Fruit fly (Drosophila melanogaster) whole organism, prepupa: ENCODE results near the gene Usp2.

Experiments used
- Blimp-1 ChIP-seq: fragments of 200-800 bp; sonication (Bioruptor generic); optimal IDR thresholded peaks from 3 replicates; lab custom pipeline; 2017; ENCODE audit warnings: missing biosample characterization, missing genetic modification characterization, mild to moderate bottlenecking, moderate library complexity, missing genetic modification reagents
- CG10631 ChIP-seq: fragments of 200-800 bp; sonication (Bioruptor generic); optimal IDR thresholded peaks from 2 replicates; lab custom pipeline; 2016; ENCODE audit warnings: missing biosample characterization, missing genetic modification characterization
- CG11762 ChIP-seq: fragments of 200-800 bp; sonication (Bioruptor generic); optimal IDR thresholded peaks from 3 replicates; lab custom pipeline; 2016; ENCODE audit warnings: missing biosample characterization, missing genetic modification characterization; ENCODE audit not compliant: insufficient read depth
- CG11902 ChIP-seq: fragments of 200-800 bp; sonication (Bioruptor generic); optimal IDR thresholded peaks from 3 replicates; lab custom pipeline; 2016; ENCODE audit warnings: missing biosample characterization, missing genetic modification characterization
- CG15336 ChIP-seq: fragments of 200-800 bp; sonication (Bioruptor generic); IDR thresholded peaks from 2 replicates; pipeline ENCODE4 v1.3.6; 2022; ENCODE audit warnings: missing biosample characterization, missing genetic modification characterization
- CG3032 ChIP-seq: fragments of 200-800 bp; optimal IDR thresholded peaks from 2 replicates; lab custom pipeline; 2019; ENCODE audit warnings: missing biosample characterization, mild to moderate bottlenecking, missing genetic modification characterization, moderate library complexity
- CG32006 ChIP-seq: fragments of 200-800 bp; sonication (Bioruptor generic); optimal IDR thresholded peaks from 3 replicates; lab custom pipeline; 2017; ENCODE audit warnings: missing biosample characterization, mild to moderate bottlenecking, missing genetic modification characterization
- CG34406 ChIP-seq: fragments of 200-800 bp; sonication (Bioruptor generic); optimal IDR thresholded peaks from 3 replicates; lab custom pipeline; 2016; ENCODE audit warnings: missing biosample characterization, missing genetic modification characterization
- CG6276 ChIP-seq: fragments of 200-800 bp; sonication (Bioruptor generic); optimal IDR thresholded peaks from 2 replicates; lab custom pipeline; 2017; ENCODE audit warnings: missing biosample characterization, mild to moderate bottlenecking, missing genetic modification characterization
- CG6808 ChIP-seq: fragments of 200-800 bp; sonication (Bioruptor generic); optimal IDR thresholded peaks from 3 replicates; lab custom pipeline; 2017; ENCODE audit warnings: missing biosample characterization, missing genetic modification characterization, mild to moderate bottlenecking, moderate library complexity, missing genetic modification reagents
- CG8319 ChIP-seq: fragments of 200-800 bp; sonication (Bioruptor generic); optimal IDR thresholded peaks from 3 replicates; lab custom pipeline; 2016; ENCODE audit warnings: missing biosample characterization, missing genetic modification characterization
- CG9139 ChIP-seq: fragments of 200-800 bp; sonication (Bioruptor generic); optimal IDR thresholded peaks from 3 replicates; lab custom pipeline; 2017; ENCODE audit warnings: missing biosample characterization, mild to moderate bottlenecking, missing genetic modification characterization
- Eip75B ChIP-seq: fragments of 200-800 bp; sonication (Bioruptor generic); optimal IDR thresholded peaks from 3 replicates; lab custom pipeline; 2016; ENCODE audit warnings: missing biosample characterization, missing genetic modification characterization
- Eip78C ChIP-seq: fragments of 200-800 bp; sonication (Bioruptor generic); peaks from one replicate; lab custom pipeline; 2016; ENCODE audit warnings: missing biosample characterization, missing genetic modification characterization
- Eip93F ChIP-seq: fragments of 200-800 bp; sonication (Bioruptor generic); optimal IDR thresholded peaks from 2 replicates; lab custom pipeline; 2016; ENCODE audit warnings: missing biosample characterization, mild to moderate bottlenecking, missing genetic modification characterization
- Ets21C ChIP-seq: fragments of 200-800 bp; sonication (Bioruptor generic); optimal IDR thresholded peaks from 3 replicates; lab custom pipeline; 2016; ENCODE audit warnings: missing biosample characterization, missing genetic modification characterization
- Ets96B ChIP-seq: fragments of 200-800 bp; optimal IDR thresholded peaks from 2 replicates; lab custom pipeline; 2019; ENCODE audit warnings: missing biosample characterization, mild to moderate bottlenecking, missing genetic modification characterization, moderate library complexity
- Hr39 ChIP-seq: fragments of 200-800 bp; sonication (Bioruptor generic); optimal IDR thresholded peaks from 2 replicates; lab custom pipeline; 2016; ENCODE audit warnings: missing biosample characterization, missing genetic modification characterization
- Hr4 ChIP-seq: fragments of 200-800 bp; sonication (Bioruptor generic); optimal IDR thresholded peaks from 3 replicates; lab custom pipeline; 2016; ENCODE audit warnings: missing biosample characterization, missing genetic modification characterization
- Smox ChIP-seq: fragments of 200-800 bp; sonication (Bioruptor generic); optimal IDR thresholded peaks from 3 replicates; lab custom pipeline; 2016; ENCODE audit warnings: missing biosample characterization, missing genetic modification characterization
- Sox102F ChIP-seq: fragments of 200-800 bp; sonication (Bioruptor generic); optimal IDR thresholded peaks from 2 replicates; lab custom pipeline; 2016; ENCODE audit warnings: missing biosample characterization, mild to moderate bottlenecking, missing genetic modification characterization
- cyc ChIP-seq: fragments of 200-800 bp; sonication (Bioruptor generic); optimal IDR thresholded peaks from 3 replicates; lab custom pipeline; 2016; ENCODE audit warnings: missing biosample characterization, missing genetic modification characterization
- dac ChIP-seq: fragments of 200-800 bp; sonication (Bioruptor generic); optimal IDR thresholded peaks from 2 replicates; lab custom pipeline; 2017; ENCODE audit warnings: missing biosample characterization, mild to moderate bottlenecking, missing genetic modification characterization
- esn ChIP-seq: fragments of 200-800 bp; sonication (Bioruptor generic); optimal IDR thresholded peaks from 2 replicates; lab custom pipeline; 2016; ENCODE audit warnings: missing biosample characterization, mild to moderate bottlenecking, missing genetic modification characterization, moderate library complexity
- fd85E ChIP-seq: fragments of 200-800 bp; sonication (Bioruptor generic); optimal IDR thresholded peaks from 3 replicates; lab custom pipeline; 2016; ENCODE audit warnings: missing biosample characterization, missing genetic modification characterization
- fkh ChIP-seq: fragments of 200-800 bp; sonication (Bioruptor generic); optimal IDR thresholded peaks from 3 replicates; lab custom pipeline; 2017; ENCODE audit warnings: missing biosample characterization, mild to moderate bottlenecking, missing genetic modification characterization, moderate library complexity
- lz ChIP-seq: fragments of 200-800 bp; sonication (Bioruptor generic); optimal IDR thresholded peaks from 3 replicates; lab custom pipeline; 2016; ENCODE audit warnings: missing biosample characterization, missing genetic modification characterization
- net ChIP-seq: fragments of 200-800 bp; sonication (Bioruptor generic); optimal IDR thresholded peaks from 3 replicates; lab custom pipeline; 2016; ENCODE audit warnings: missing biosample characterization, missing genetic modification characterization
- spab ChIP-seq: fragments of 200-800 bp; sonication (Bioruptor generic); optimal IDR thresholded peaks from 2 replicates; lab custom pipeline; 2017; ENCODE audit warnings: missing biosample characterization, mild to moderate bottlenecking, missing genetic modification characterization, missing genetic modification reagents

Usp2 gene

DNA sequence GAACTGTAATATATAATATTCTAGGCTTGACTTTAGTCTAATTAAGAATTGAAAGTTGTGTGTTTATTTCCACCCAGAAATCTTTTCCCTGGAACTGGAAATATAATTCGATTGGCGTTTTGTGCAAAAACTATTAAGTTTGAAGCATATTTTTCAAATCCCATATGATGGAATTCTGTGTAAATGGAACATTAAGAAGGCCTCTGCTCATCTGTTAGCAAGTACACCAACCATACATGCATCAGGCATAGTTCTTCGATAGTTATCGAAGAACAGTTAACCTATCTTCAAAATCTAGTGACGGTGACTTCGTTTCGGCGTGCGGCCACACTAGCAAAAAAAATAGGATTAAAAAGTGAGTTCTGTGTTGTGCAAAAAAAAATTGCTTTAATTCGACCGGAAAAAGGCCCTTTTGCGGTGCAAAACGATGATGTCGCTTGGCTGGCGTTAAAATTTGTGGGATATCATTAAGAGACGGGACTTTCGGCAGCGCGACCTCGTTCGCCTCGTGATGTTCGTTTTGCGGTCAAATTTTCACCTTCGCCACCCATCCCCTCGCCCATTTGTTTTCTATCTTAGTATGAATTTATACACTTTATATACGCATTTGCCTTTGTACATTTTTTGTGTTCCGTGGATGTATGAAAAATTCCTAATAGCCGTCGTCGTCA lies at the start of gene Usp2 (continued):
- no peak for TF ChIP-seq fkh
- TF ChIP-seq Sox102F (GFP tag; lab: Kevin White, UChicago) = no peak
- no peak for TF ChIP-seq cyc
- no peak for TF ChIP-seq Eip93F (GFP tag; lab: Kevin White, UChicago)
- TF ChIP-seq esn = no peak
- no peak for TF ChIP-seq CG32006 (GFP tag; lab: Kevin White, UChicago)
- no peak for TF ChIP-seq CG11762 (GFP tag; lab: Kevin White, UChicago)
- peak; percentile 4 for TF ChIP-seq CG9139

DNA sequence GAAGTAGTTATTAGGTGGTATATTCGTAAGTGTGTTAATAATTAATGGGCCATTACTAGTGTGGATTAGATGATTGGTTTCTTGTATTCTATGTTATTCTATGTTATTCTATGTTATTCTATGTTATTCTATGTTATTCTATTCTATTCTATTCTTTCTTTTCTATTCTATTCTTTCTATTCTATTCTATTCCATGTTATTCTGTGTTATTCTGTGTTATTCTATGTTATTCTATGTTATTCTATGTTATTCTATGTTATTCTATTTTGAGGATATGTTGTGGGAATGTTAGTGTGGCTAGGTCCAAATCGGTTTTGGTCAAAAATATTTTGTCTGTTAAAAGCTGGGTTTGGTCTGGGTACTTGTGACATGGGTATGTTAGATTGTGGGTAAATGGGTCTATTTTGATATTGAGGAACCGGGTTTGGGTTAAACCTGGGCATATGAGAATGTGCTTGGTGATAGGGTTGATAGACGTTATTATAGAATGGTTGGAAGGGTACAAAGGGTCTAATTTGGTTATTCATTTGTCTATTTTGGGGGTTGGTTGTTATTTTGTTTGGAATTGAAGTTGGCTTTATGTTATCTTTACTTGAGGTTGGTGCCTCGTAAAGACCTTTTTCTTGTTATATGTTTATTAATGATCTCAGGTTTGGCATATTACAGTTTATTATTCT lies 22.5 kb upstream of the Usp2 start:
- peak; percentile 66 for TF ChIP-seq Sox102F (GFP tag; lab: Kevin White, UChicago)
- TF ChIP-seq Eip93F (GFP tag; lab: Kevin White, UChicago) = peak; percentile 44

DNA sequence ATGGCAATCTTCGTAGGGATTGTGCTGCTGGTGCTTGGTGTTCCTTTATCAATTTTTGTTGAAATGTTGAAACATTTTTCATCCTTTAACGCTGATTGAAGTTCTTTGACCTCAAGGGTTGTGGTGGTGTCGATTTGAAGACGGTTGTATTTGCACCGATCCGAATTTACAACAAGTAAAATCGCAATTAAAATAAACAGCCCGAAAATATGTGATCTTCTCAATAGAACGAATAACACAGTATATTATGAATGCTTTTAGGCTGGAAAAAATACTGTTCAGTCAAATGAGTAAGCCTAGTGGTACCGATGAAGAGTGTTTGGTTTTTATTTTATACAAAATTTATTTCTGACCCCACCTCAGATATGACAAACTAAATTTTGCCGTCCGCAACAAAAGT lies 12.6 kb upstream of the Usp2 start:
- TF ChIP-seq Eip78C (peak; percentile 38), fd85E (GFP tag; lab: Kevin White, UChicago) (no peak)

DNA sequence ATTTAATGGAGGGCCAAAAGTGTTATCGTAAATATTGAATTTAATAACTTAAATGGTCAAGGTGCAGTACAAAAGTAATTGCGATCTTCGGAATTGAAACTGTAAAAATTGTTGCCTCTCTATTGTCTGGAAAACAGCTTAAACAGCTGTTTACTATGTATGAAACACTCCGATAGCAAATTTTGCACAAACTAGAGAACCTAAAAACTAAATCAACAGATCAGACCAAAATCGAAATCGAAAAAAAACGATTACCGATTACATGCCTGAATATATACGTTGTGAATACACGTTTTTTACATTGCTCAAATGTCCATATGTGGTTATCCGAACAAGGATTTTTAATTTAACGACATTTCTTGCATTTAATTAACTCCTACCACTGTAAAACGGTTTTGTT lies 12.1 kb upstream of the Usp2 start:
- no peak for TF ChIP-seq dac (GFP tag; lab: Kevin White, UChicago)
- TF ChIP-seq CG9139 = no peak
- no peak for TF ChIP-seq CG3032
- no peak for TF ChIP-seq CG15336 (GFP tag; lab: Robert Waterston, UW)
- TF ChIP-seq CG8319 = no peak
- TF ChIP-seq Eip75B (GFP tag; lab: Kevin White, UChicago) = no peak
- TF ChIP-seq spab (GFP tag; lab: Kevin White, UChicago) = no peak
- no peak for TF ChIP-seq net (GFP tag; lab: Kevin White, UChicago)
- TF ChIP-seq Hr4 (GFP tag; lab: Kevin White, UChicago) = no peak
- TF ChIP-seq CG11902 (GFP tag; lab: Kevin White, UChicago) = no peak
- TF ChIP-seq Ets21C (GFP tag; lab: Kevin White, UChicago) = no peak
- no peak for TF ChIP-seq CG6276 (GFP tag; lab: Kevin White, UChicago)
- TF ChIP-seq Hr39 (GFP tag; lab: Kevin White, UChicago) = no peak
- no peak for TF ChIP-seq CG6808 (GFP tag; lab: Kevin White, UChicago)
- TF ChIP-seq Smox (GFP tag; lab: Kevin White, UChicago) = no peak
- TF ChIP-seq CG34406 (GFP tag; lab: Kevin White, UChicago) = no peak

DNA sequence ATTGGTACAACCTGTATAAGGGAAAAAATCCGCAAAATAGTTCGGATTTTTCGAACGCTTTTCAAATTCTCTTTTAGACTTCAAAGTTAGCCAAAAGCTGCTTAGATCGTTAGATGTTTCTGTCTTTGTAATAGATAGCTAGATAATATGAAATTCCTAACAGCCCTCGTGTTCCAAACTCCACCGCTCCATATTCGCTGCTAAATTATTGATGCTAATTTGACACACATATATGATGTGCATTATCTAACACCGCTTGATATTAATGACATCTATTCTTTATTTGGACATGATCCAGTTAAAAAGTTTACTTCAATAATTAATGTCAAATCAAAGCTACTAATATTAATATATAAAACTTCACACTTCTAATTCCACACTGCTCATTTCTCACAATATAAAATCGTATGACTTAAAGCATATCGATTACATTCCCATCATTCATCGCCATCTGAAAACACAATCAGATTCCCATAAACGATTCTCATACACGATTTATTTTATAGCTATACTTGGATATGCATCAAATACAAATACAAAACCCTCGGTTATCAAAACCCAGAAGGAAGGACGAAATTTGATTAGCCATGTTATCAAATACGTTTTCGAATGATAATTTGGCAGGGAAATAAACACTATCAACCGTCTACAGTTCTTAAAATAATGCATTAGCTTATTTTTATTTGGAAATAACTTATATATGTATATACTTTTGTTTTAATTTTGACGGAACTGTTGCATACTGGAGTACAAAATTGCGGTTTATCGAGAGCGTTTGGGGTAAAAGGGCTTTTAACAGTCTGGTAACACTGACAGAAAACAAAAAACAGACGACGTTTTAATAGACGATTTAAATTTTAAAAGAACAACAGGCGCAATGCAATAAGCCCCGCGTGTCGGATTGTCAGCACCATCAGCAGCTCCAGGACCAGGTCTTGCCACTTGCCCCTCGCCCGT lies 11.4 kb upstream of the Usp2 start, which contains the start of gene CG14621:
TSS of gene CG14621 (plus strand) at position 274 of the 957 bp plus-strand sequence.
- TF ChIP-seq esn (peak; percentile 19), Sox102F (GFP tag; lab: Kevin White, UChicago) (no peak)

DNA sequence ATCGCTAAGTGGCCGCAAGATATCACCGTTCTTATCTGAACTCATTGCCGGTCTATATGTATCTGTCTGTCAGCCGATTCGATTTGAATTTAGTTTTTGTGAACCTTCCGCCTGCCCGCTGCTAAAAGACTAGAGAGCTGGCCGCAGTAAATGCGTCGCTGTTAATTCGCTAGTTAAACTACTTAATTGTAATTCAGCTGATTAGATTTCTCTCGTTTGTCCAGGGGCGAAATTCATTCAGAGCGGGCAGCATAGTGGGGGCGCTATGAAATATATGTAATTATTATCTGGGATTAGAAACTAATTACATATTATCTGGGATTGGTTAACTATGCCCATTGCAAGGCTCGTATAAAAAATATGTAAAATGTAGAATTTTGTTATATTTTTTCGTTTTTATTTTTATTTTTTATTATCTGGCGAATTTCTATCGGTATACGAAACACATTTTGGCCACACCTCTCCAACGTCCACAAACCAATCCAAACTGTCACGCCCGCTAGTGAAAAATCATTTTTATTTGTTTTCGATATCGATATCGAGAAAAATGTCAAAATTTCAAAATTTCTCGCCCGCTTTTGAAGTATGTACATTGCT lies 6.3 kb upstream of the Usp2 start, which contains the start of the genes CG14615 and tilB:
TSS of gene CG14615 (minus strand) at position 301 of the 597 bp plus-strand sequence.
TSS of gene tilB (plus strand) at position 547 of the 597 bp plus-strand sequence.
- TF ChIP-seq dac (GFP tag; lab: Kevin White, UChicago) (no peak), lz (no peak), Ets96B (tag; lab: Kevin White, UChicago) (no peak), CG10631 (GFP tag; lab: Kevin White, UChicago) (no peak), Blimp-1 (GFP tag; lab: Kevin White, UChicago) (no peak)
